Fruit fly (Drosophila melanogaster) whole organism: Measurements from ENCODE around the gene Usp1.

Experiments
- CG8478 ChIP-seq: fragments of >200 bp; optimal IDR thresholded peaks from 2 replicates; lab custom pipeline; 2018; ENCODE audit warnings: inconsistent platforms
- EcR ChIP-seq, 2 experiments: fragments of >200 bp; optimal IDR thresholded peaks; 2 replicates each; lab custom pipeline; 2017; ENCODE audit warnings: missing biosample characterization in 2 of 2, missing genetic modification characterization in 2 of 2, missing genetic modification reagents in 2 of 2

DNA sequence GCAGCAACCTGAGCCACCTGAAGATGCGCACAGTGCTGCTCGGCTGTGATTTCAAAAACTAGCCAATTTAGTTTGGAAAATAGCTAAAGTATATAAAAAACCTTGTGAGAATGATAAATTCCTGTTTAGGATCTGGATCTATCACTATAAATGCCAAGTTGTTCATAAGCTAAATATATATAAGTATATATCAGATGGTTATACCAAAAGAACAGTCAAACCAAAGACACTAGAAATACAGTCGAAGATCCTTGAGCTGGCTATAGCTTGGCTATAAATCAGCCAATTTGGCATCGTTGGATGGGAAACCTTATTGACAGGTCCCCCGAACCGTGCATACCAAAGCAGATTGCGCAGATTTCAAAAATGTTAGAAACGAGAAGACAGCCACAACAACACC, 34.3 kb downstream of the Usp1 start:
- TF ChIP-seq EcR (GFP tag; optimal IDR thresholded peaks at IDR 0.05; lab: Kevin White, UChicago), result no peak
- no peak for TF ChIP-seq CG8478 (lab: Kevin White, UChicago)
